Worm (Caenorhabditis elegans) whole organism, L4 larva: ENCODE measurements around the gene ifa-1.

Experiments used
- Y5F2A.4 ChIP-seq: fragments of 200-800 bp; sonication (Bioruptor generic); optimal IDR thresholded peaks from 2 replicates; lab custom pipeline; 2018; ENCODE audit warnings: mild to moderate bottlenecking, missing genetic modification characterization, missing compliant biosample characterization
- cey-2 ChIP-seq: sonication (generic microtip); optimal IDR thresholded peaks from 3 replicates; lab custom pipeline; 2017; ENCODE audit warnings: missing genetic modification characterization, mild to moderate bottlenecking, missing compliant biosample characterization, antibody characterized with exemption, borderline replicate concordance; ENCODE audit not compliant: insufficient read depth
- daf-8 ChIP-seq: fragments of 200-800 bp; sonication (Bioruptor generic); IDR thresholded peaks from 2 replicates; pipeline ENCODE4 v1.3.6; 2022; ENCODE audit warnings: missing genetic modification characterization, missing compliant biosample characterization
- egl-27 ChIP-seq: sonication (generic microtip); optimal IDR thresholded peaks from 3 replicates; lab custom pipeline; 2017; ENCODE audit warnings: missing biosample characterization, missing genetic modification reagents, missing genetic modification characterization
- fkh-10 ChIP-seq: fragments of 150-350 bp; optimal IDR thresholded peaks from 2 replicates; lab custom pipeline; 2014; ENCODE audit warnings: missing biosample characterization, missing genetic modification reagents, missing genetic modification characterization
- hlh-30 ChIP-seq: sonication (generic microtip); optimal IDR thresholded peaks from 2 replicates; lab custom pipeline; 2017; ENCODE audit warnings: antibody characterized with exemption, mild to moderate bottlenecking, missing genetic modification characterization, missing compliant biosample characterization; ENCODE audit not compliant: insufficient read depth
- nhr-10 ChIP-seq: fragments of 150-350 bp; optimal IDR thresholded peaks from 2 replicates; lab custom pipeline; 2014; ENCODE audit warnings: missing biosample characterization, missing genetic modification characterization
- nhr-237 ChIP-seq: sonication (generic microtip); optimal IDR thresholded peaks from 2 replicates; lab custom pipeline; 2017; ENCODE audit warnings: missing biosample characterization, missing genetic modification characterization
- nhr-42 ChIP-seq: fragments of 200-800 bp; sonication (Bioruptor generic); IDR thresholded peaks from 2 replicates; pipeline ENCODE4 v1.3.6; 2022; ENCODE audit warnings: missing genetic modification characterization, missing compliant biosample characterization
- pqm-1 ChIP-seq: sonication (generic microtip); optimal IDR thresholded peaks from 2 replicates; lab custom pipeline; 2017; ENCODE audit warnings: missing biosample characterization, missing genetic modification characterization
- tag-97 ChIP-seq: fragments of 200-800 bp; sonication (Bioruptor generic); IDR thresholded peaks from 2 replicates; pipeline ENCODE4 v1.3.6; 2022; ENCODE audit warnings: missing genetic modification characterization, missing compliant biosample characterization

ce11 chrX:11252429-11252828 lies 18.6 kb upstream of the ifa-1 start:
- TF ChIP-seq egl-27 (tag; lab: Kevin White, UChicago) (no peak), pqm-1 (tag; lab: Kevin White, UChicago) (no peak), daf-8 (GFP tag; lab: Robert Waterston, UW) (no peak), hlh-30 (tag; lab: Kevin White, UChicago) (peak; percentile 50), tag-97 (GFP tag; lab: Robert Waterston, UW) (no peak), Y5F2A.4 (peak; percentile 59), nhr-237 (tag; lab: Kevin White, UChicago) (no peak), cey-2 (no peak), fkh-10 (no peak), nhr-42 (GFP tag; lab: Robert Waterston, UW) (no peak), nhr-10 (tag; lab: Kevin White, UChicago) (no peak)
